Fruit fly (Drosophila melanogaster): Measurements from ENCODE around the gene tx.

Gene tx

DNA sequence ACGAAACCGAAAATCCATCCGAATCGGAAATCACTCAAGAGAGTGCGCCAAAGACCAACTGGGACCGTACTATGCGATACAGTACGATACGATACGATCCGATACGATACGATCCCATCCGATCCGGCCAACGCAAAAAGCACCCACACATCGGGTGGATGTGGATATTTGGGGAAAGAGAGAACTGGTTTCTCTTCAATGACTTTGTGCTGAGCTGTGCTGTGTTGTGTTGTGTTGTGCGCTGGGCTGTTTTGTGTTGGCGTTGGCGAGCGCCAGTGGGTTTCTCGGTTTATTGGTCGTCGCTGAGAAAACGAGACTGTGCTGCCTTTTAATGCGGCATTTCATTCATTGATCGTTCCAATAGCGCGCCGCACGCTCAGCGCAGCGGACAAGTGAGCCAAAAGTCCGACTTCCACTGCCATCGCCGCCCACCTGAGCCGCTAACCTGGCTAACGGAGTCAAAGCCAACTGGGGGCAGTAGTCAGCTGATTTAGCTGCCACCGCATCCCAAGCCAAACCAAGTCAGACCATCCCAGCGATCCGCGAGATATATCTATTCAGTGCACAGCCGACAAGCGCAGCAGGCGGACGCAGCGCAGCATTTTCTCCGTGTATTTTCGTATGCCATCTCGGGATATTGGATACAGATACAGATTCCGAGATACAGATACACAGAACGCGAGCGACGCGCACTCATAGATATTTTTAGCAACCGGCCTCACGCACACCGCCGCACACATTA, at the start of gene tx:
tx (plus strand) TSS at position 324 of the 742 bp plus-strand sequence.
- no peak for TF ChIP-seq CG33017 (tag; optimal IDR thresholded peaks at IDR 0.05)
- TF ChIP-seq CG1620 (GFP tag; optimal IDR thresholded peaks at IDR 0.05): no peak
- no peak for TF ChIP-seq CG14711 (tag; optimal IDR thresholded peaks at IDR 0.05)
- TF ChIP-seq cic (GFP tag; optimal IDR thresholded peaks at IDR 0.05): peak; percentile 35
- no peak for TF ChIP-seq tj (GFP tag; optimal IDR thresholded peaks at IDR 0.05)
- no peak for TF ChIP-seq kay (GFP tag; ENCODE audit: borderline replicate concordance)
- peak; percentile 46 for TF ChIP-seq ovo (GFP tag; optimal IDR thresholded peaks at IDR 0.05)
- no peak for TF ChIP-seq CG7101 (tag; optimal IDR thresholded peaks at IDR 0.05)
- TF ChIP-seq CG11617 (GFP tag; optimal IDR thresholded peaks at IDR 0.05): no peak
- no peak for TF ChIP-seq pad (GFP tag; optimal IDR thresholded peaks at IDR 0.05)
- TF ChIP-seq cnc (optimal IDR thresholded peaks at IDR 0.05): no peak

DNA sequence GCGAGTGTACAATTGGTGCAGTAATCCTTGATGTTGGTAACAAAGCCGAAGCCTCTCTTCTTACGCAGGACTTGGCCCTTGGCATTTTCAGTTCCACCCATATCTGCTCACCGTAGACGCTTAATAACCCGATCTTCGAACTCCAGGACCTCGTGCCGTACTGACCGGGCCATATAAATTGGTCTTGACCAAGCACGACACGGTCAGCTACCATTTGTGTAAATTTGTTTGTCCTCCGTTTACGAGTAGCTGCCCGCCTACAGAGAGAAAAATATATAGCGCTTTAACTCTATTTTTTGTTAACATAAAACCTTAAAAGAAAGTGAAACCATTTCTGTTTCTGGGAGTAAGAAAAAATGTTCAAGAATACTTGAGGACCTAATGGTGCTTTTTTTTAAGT, 37.0 kb upstream of the tx start, which contains the start of gene ppk15:
ppk15 (minus strand) TSS at position 101 of the 400 bp plus-strand sequence.
- TF ChIP-seq CG12768 (GFP tag; optimal IDR thresholded peaks at IDR 0.05): no peak
- no peak for TF ChIP-seq Clk (GFP tag; optimal IDR thresholded peaks at IDR 0.05)
- TF ChIP-seq bab1 (GFP tag; optimal IDR thresholded peaks at IDR 0.05): no peak
- no peak for TF ChIP-seq cnc (optimal IDR thresholded peaks at IDR 0.05)
- TF ChIP-seq cic (GFP tag; optimal IDR thresholded peaks at IDR 0.05): no peak
- TF ChIP-seq kay (GFP tag; ENCODE audit: borderline replicate concordance): no peak
- no peak for TF ChIP-seq toe (GFP tag; optimal IDR thresholded peaks at IDR 0.05)
- no peak for TF ChIP-seq CG7045 (GFP tag; optimal IDR thresholded peaks at IDR 0.05)
- no peak for TF ChIP-seq CG7101 (tag; optimal IDR thresholded peaks at IDR 0.05)
- no peak for TF ChIP-seq CG11617 (GFP tag; optimal IDR thresholded peaks at IDR 0.05)
- no peak for TF ChIP-seq Hr96 (GFP tag; optimal IDR thresholded peaks at IDR 0.05)
- no peak for TF ChIP-seq Mnt (GFP tag; optimal IDR thresholded peaks at IDR 0.05)
- TF ChIP-seq ovo (GFP tag; optimal IDR thresholded peaks at IDR 0.05): no peak
- no peak for TF ChIP-seq tj (GFP tag; optimal IDR thresholded peaks at IDR 0.05)
- TF ChIP-seq Crg-1 (GFP tag; optimal IDR thresholded peaks at IDR 0.05): no peak
- TF ChIP-seq CG33017 (tag; optimal IDR thresholded peaks at IDR 0.05): no peak
- TF ChIP-seq CG14711 (tag; optimal IDR thresholded peaks at IDR 0.05): no peak
- no peak for TF ChIP-seq pad (GFP tag; optimal IDR thresholded peaks at IDR 0.05)
- TF ChIP-seq CG5204 (GFP tag; optimal IDR thresholded peaks at IDR 0.05): no peak
- no peak for TF ChIP-seq CG1620 (GFP tag; optimal IDR thresholded peaks at IDR 0.05)

DNA sequence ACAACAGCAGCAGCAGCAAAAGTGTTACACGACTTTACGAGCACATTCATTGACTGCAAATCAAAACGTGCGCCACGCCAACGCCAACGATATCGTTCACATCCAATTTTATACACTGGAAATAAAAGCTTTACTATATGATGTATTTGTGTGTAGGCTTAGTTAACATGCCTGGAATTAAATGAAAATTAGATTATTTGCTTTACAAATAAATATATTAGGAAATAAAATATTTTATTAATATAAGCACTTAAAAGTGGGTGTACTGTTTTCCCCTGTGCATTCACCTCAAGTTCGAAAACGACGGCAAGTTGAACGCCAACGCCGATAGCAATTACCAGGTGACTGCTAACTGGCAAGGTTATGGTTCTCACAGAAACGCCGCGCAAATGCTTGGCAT, 30.8 kb upstream of the tx start:
- TF ChIP-seq cic (GFP tag; optimal IDR thresholded peaks at IDR 0.05) (no peak), kay (GFP tag; ENCODE audit: borderline replicate concordance) (no peak), CG14711 (tag; optimal IDR thresholded peaks at IDR 0.05) (no peak), CG7101 (tag; optimal IDR thresholded peaks at IDR 0.05) (no peak), cnc (optimal IDR thresholded peaks at IDR 0.05) (no peak), Hr96 (GFP tag; optimal IDR thresholded peaks at IDR 0.05) (no peak), CG7045 (GFP tag; optimal IDR thresholded peaks at IDR 0.05) (no peak), CG1620 (GFP tag; optimal IDR thresholded peaks at IDR 0.05) (no peak), toe (GFP tag; optimal IDR thresholded peaks at IDR 0.05) (no peak), ovo (GFP tag; optimal IDR thresholded peaks at IDR 0.05) (no peak), Mnt (GFP tag; optimal IDR thresholded peaks at IDR 0.05) (no peak), bab1 (GFP tag; optimal IDR thresholded peaks at IDR 0.05) (no peak), CG11617 (GFP tag; optimal IDR thresholded peaks at IDR 0.05) (no peak), CG12768 (GFP tag; optimal IDR thresholded peaks at IDR 0.05) (no peak)

DNA sequence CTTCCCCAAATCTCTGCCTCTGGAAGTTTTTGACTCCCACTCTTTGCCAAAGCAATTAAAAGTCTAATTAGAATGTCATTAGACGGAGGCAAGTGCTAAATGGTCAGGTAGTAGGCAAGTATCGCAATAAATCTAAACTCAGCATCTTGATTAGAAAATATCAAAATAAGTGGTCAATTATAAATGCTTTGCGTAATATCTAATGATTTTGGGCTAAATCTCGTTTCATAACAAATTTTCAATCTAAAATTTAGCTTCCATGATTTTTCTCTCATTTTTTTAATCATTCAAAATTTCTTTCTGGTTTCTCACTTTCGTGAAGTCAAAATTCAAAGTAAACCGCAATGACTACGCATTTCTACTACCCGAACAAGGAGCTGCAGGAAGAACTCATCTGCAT, 26.8 kb upstream of the tx start, which contains the start of gene Ald2:
Ald2 (plus strand) TSS at position 301 of the 400 bp plus-strand sequence.
- TF ChIP-seq Mnt (GFP tag; optimal IDR thresholded peaks at IDR 0.05) (no peak), Clk (GFP tag; optimal IDR thresholded peaks at IDR 0.05) (no peak), Hr96 (GFP tag; optimal IDR thresholded peaks at IDR 0.05) (no peak), CG12768 (GFP tag; optimal IDR thresholded peaks at IDR 0.05) (no peak), pad (GFP tag; optimal IDR thresholded peaks at IDR 0.05) (no peak), kay (GFP tag; ENCODE audit: borderline replicate concordance) (no peak), cic (GFP tag; optimal IDR thresholded peaks at IDR 0.05) (no peak), Crg-1 (GFP tag; optimal IDR thresholded peaks at IDR 0.05) (no peak), tj (GFP tag; optimal IDR thresholded peaks at IDR 0.05) (no peak), ovo (GFP tag; optimal IDR thresholded peaks at IDR 0.05) (no peak), CG14711 (tag; optimal IDR thresholded peaks at IDR 0.05) (no peak), CG33017 (tag; optimal IDR thresholded peaks at IDR 0.05) (no peak), bab1 (GFP tag; optimal IDR thresholded peaks at IDR 0.05) (no peak), CG5204 (GFP tag; optimal IDR thresholded peaks at IDR 0.05) (no peak)

DNA sequence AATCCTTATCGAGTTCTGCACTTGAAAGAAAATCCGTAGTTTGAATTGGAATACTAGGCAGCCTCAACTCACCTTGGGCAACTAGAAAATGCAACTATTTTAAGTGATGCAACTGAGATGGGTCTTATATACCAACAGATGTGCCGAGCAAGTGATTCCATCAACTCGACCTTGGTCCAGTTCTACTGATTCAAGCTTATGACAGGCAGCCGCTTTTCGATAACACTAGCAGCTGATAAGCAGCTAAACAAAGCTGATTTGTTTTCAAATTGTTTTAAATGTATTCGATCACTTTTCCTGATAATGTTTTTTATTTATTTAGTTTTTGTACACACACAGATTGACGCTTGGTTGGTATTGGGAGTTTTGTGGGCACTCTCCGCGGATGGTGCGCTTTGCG, 15.6 kb upstream of the tx start, which contains the start of gene CG6503:
CG6503 (minus strand) TSS at position 101 of the 400 bp plus-strand sequence.
- TF ChIP-seq tj (GFP tag; optimal IDR thresholded peaks at IDR 0.05) (no peak), CG7045 (GFP tag; optimal IDR thresholded peaks at IDR 0.05) (no peak), CG14711 (tag; optimal IDR thresholded peaks at IDR 0.05) (no peak), ovo (GFP tag; optimal IDR thresholded peaks at IDR 0.05) (no peak), kay (GFP tag; ENCODE audit: borderline replicate concordance) (no peak)

DNA sequence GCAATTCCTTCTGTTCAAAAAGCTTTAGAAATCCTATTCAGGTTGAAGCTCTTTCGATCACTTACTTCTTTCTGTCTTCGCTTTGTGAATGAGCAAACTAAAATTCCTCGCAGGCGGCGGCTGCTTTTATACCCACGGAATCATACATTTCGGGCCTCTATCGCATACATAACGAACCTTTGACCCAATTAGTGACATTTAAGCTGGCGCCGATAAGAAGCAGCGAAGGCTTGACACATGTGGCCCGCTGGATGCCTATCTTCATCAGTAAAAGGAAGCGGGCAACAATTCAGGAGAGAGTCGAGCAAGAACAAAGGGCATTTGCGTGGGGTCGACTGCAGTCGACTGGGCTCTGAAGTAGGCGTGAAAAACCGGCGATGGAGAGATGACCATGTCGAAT, 14.9 kb upstream of the tx start, which contains the start of gene CG34291:
CG34291 (minus strand) TSS at position 101 of the 400 bp plus-strand sequence.
- no peak for TF ChIP-seq CG14711 (tag; optimal IDR thresholded peaks at IDR 0.05)
- no peak for TF ChIP-seq CG7101 (tag; optimal IDR thresholded peaks at IDR 0.05)
- no peak for TF ChIP-seq CG33017 (tag; optimal IDR thresholded peaks at IDR 0.05)
- TF ChIP-seq pad (GFP tag; optimal IDR thresholded peaks at IDR 0.05): no peak
- TF ChIP-seq Crg-1 (GFP tag; optimal IDR thresholded peaks at IDR 0.05): no peak
- TF ChIP-seq CG11617 (GFP tag; optimal IDR thresholded peaks at IDR 0.05): no peak
- no peak for TF ChIP-seq Mnt (GFP tag; optimal IDR thresholded peaks at IDR 0.05)
- TF ChIP-seq cic (GFP tag; optimal IDR thresholded peaks at IDR 0.05): no peak
- TF ChIP-seq bab1 (GFP tag; optimal IDR thresholded peaks at IDR 0.05): no peak
- no peak for TF ChIP-seq kay (GFP tag; ENCODE audit: borderline replicate concordance)
- no peak for TF ChIP-seq tj (GFP tag; optimal IDR thresholded peaks at IDR 0.05)
- no peak for TF ChIP-seq Clk (GFP tag; optimal IDR thresholded peaks at IDR 0.05)
- TF ChIP-seq CG1620 (GFP tag; optimal IDR thresholded peaks at IDR 0.05): no peak
- no peak for TF ChIP-seq toe (GFP tag; optimal IDR thresholded peaks at IDR 0.05)
- no peak for TF ChIP-seq CG7045 (GFP tag; optimal IDR thresholded peaks at IDR 0.05)
- TF ChIP-seq CG5204 (GFP tag; optimal IDR thresholded peaks at IDR 0.05): no peak
- TF ChIP-seq Hr96 (GFP tag; optimal IDR thresholded peaks at IDR 0.05): no peak
- no peak for TF ChIP-seq cnc (optimal IDR thresholded peaks at IDR 0.05)

All from whole organism, adult.